Worm (Caenorhabditis elegans) whole organism, L2 larva: ENCODE results near the gene ubq-2.

ENCODE experiments used
- C34F6.9 ChIP-seq: fragments of 150-350 bp; optimal IDR thresholded peaks from 2 replicates; lab custom pipeline; 2014; ENCODE audit warnings: missing biosample characterization, missing genetic modification characterization
- F13H6.1 ChIP-seq: sonication (generic microtip); optimal IDR thresholded peaks from 2 replicates; lab custom pipeline; 2016; ENCODE audit warnings: missing genetic modification characterization, missing compliant biosample characterization
- R02D3.7 ChIP-seq: fragments of 150-350 bp; optimal IDR thresholded peaks from 2 replicates; lab custom pipeline; 2014; ENCODE audit warnings: missing biosample characterization, missing genetic modification characterization
- Y55F3AM.14 ChIP-seq: fragments of 200-800 bp; sonication (Bioruptor generic); optimal IDR thresholded peaks from 2 replicates; lab custom pipeline; 2018; ENCODE audit warnings: mild to moderate bottlenecking, missing genetic modification characterization, missing compliant biosample characterization
- aly-2 ChIP-seq: fragments of 150-350 bp; optimal IDR thresholded peaks from 2 replicates; lab custom pipeline; 2014; ENCODE audit warnings: missing biosample characterization, missing genetic modification characterization
- ama-1 ChIP-seq: fragments of 150-350 bp; optimal IDR thresholded peaks from 2 replicates; lab custom pipeline; 2018; ENCODE audit warnings: inconsistent platforms
- ceh-82 ChIP-seq: fragments of 150-350 bp; optimal IDR thresholded peaks from 2 replicates; lab custom pipeline; 2014; ENCODE audit warnings: missing biosample characterization, missing genetic modification characterization
- egl-27 ChIP-seq: sonication (generic microtip); optimal IDR thresholded peaks from 3 replicates; lab custom pipeline; 2017; ENCODE audit warnings: missing biosample characterization, missing genetic modification reagents, missing genetic modification characterization
- elt-1 ChIP-seq: fragments of 150-350 bp; optimal IDR thresholded peaks from 2 replicates; lab custom pipeline; 2014; ENCODE audit warnings: missing biosample characterization, missing genetic modification characterization
- lin-11 ChIP-seq: fragments of 150-350 bp; sonication (generic microtip); optimal IDR thresholded peaks from 2 replicates; lab custom pipeline; 2014; ENCODE audit warnings: missing biosample characterization, missing genetic modification characterization, inconsistent platforms, mixed read lengths
- lin-13 ChIP-seq: fragments of 150-350 bp; optimal IDR thresholded peaks from 2 replicates; lab custom pipeline; 2014; ENCODE audit warnings: missing biosample characterization, missing genetic modification reagents, missing genetic modification characterization
- lin-39 ChIP-seq: fragments of 150-350 bp; optimal IDR thresholded peaks from 2 replicates; lab custom pipeline; 2014; ENCODE audit warnings: missing biosample characterization, missing genetic modification reagents, missing genetic modification characterization
- lsy-2 ChIP-seq, 2 experiments: fragments of 150-350 bp in 1 of 2; sonication (generic microtip) in 1 of 2; optimal IDR thresholded peaks; 2 replicates each; lab custom pipeline; 2014 to 2017; ENCODE audit warnings: missing biosample characterization in 2 of 2, missing genetic modification characterization in 2 of 2
- mab-5 ChIP-seq: fragments of 150-350 bp; optimal IDR thresholded peaks from 2 replicates; lab custom pipeline; 2014; ENCODE audit warnings: missing biosample characterization, missing genetic modification characterization
- mbf-1 ChIP-seq: sonication (generic microtip); optimal IDR thresholded peaks from 2 replicates; lab custom pipeline; 2017; ENCODE audit warnings: missing biosample characterization, missing genetic modification characterization
- nhr-10 ChIP-seq: sonication (generic microtip); optimal IDR thresholded peaks from 2 replicates; lab custom pipeline; 2017; ENCODE audit warnings: missing biosample characterization, missing genetic modification characterization
- nhr-11 ChIP-seq: fragments of 150-350 bp; optimal IDR thresholded peaks from 2 replicates; lab custom pipeline; 2014; ENCODE audit warnings: missing biosample characterization, missing genetic modification characterization
- nhr-12 ChIP-seq: fragments of 150-350 bp; optimal IDR thresholded peaks from 2 replicates; lab custom pipeline; 2014; ENCODE audit warnings: missing biosample characterization, missing genetic modification characterization
- nhr-129 ChIP-seq: fragments of 150-350 bp; optimal IDR thresholded peaks from 2 replicates; lab custom pipeline; 2014; ENCODE audit warnings: missing biosample characterization, missing genetic modification characterization
- nhr-237 ChIP-seq: fragments of 150-350 bp; optimal IDR thresholded peaks from 2 replicates; lab custom pipeline; 2014; ENCODE audit warnings: missing biosample characterization, missing genetic modification characterization
- nhr-25 ChIP-seq: fragments of 150-350 bp; sonication (generic microtip); optimal IDR thresholded peaks from 3 replicates; lab custom pipeline; 2014; ENCODE audit warnings: missing biosample characterization, missing genetic modification characterization
- nhr-6 ChIP-seq: fragments of 150-350 bp; optimal IDR thresholded peaks from 2 replicates; lab custom pipeline; 2014; ENCODE audit warnings: missing biosample characterization, missing genetic modification characterization
- sem-4 ChIP-seq: fragments of 150-350 bp; optimal IDR thresholded peaks from 2 replicates; lab custom pipeline; 2014; ENCODE audit warnings: missing biosample characterization, missing genetic modification reagents, missing genetic modification characterization
- skn-1 ChIP-seq: sonication (generic microtip); optimal IDR thresholded peaks from 2 replicates; lab custom pipeline; 2017; ENCODE audit warnings: missing biosample characterization, missing genetic modification characterization
- sma-3 ChIP-seq: sonication (generic microtip); optimal IDR thresholded peaks from 2 replicates; lab custom pipeline; 2016; ENCODE audit warnings: missing genetic modification reagents, missing genetic modification characterization, missing compliant biosample characterization
- sma-9 ChIP-seq, 2 experiments: fragments of 150-350 bp in 1 of 2; sonication (generic microtip) in 1 of 2; optimal IDR thresholded peaks; 2 replicates each; lab custom pipeline; 2014 to 2016; ENCODE audit warnings: missing genetic modification characterization in 2 of 2, mild to moderate bottlenecking in 1 of 2, missing biosample characterization in 1 of 2, missing compliant biosample characterization in 1 of 2, missing genetic modification reagents in 1 of 2, moderate library complexity in 1 of 2
- snpc-4 ChIP-seq: fragments of 150-350 bp; optimal IDR thresholded peaks from 2 replicates; lab custom pipeline; 2014; ENCODE audit warnings: missing biosample characterization, missing genetic modification characterization
- unc-39 ChIP-seq: fragments of 150-350 bp; optimal IDR thresholded peaks from 2 replicates; lab custom pipeline; 2014; ENCODE audit warnings: missing biosample characterization, missing genetic modification characterization
- unc-55 ChIP-seq: fragments of 150-350 bp; sonication (generic microtip); optimal IDR thresholded peaks from 3 replicates; lab custom pipeline; 2014; ENCODE audit warnings: missing biosample characterization, missing genetic modification reagents, missing genetic modification characterization
- unc-62 ChIP-seq: fragments of 150-350 bp; optimal IDR thresholded peaks from 2 replicates; lab custom pipeline; 2014; ENCODE audit warnings: missing biosample characterization, missing genetic modification reagents, missing genetic modification characterization
- zag-1 ChIP-seq: fragments of 150-350 bp; optimal IDR thresholded peaks from 2 replicates; lab custom pipeline; 2014; ENCODE audit warnings: missing biosample characterization, missing genetic modification characterization
- ztf-1 ChIP-seq: fragments of 200-800 bp; sonication (Bioruptor generic); conservative IDR thresholded peaks from 2 replicates; pipeline ENCODE4 v1.3.6; 2022; ENCODE audit warnings: missing genetic modification characterization, missing compliant biosample characterization
- ztf-11 ChIP-seq: sonication (generic microtip); optimal IDR thresholded peaks from 2 replicates; lab custom pipeline; 2017; ENCODE audit warnings: missing biosample characterization, missing genetic modification characterization
- ztf-4 ChIP-seq: fragments of 150-350 bp; optimal IDR thresholded peaks from 2 replicates; lab custom pipeline; 2014; ENCODE audit warnings: missing biosample characterization, missing genetic modification characterization

ubq-2 gene

DNA sequence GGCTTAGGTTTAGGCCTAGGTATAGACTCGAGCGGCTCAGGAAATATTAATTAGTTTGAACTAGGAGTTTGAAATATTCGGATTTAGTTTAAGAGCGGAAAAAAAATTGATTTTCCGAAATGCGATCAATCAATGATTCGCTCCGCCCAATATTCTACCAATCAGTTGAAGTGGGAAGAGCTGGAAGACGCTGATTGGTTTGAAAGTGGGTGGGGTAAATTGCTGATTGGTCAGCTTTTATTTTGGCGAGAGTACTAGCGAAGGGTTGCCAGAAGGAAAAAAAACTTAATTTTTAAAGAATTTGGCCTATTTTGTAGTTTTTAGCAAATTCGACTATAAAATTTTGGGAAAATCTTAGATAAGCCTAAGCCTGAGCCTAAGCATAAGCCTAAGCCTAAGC lies 34.3 kb downstream of the ubq-2 start:
- no peak for TF ChIP-seq aly-2 (tag; lab: Kevin White, UChicago)
- no peak for TF ChIP-seq ztf-11
- no peak for TF ChIP-seq ama-1 (lab: Kevin White, UChicago)
- no peak for TF ChIP-seq nhr-237 (tag; lab: Kevin White, UChicago)
- no peak for TF ChIP-seq Y55F3AM.14 (GFP tag; lab: Kevin White, UChicago)
- TF ChIP-seq lin-13, result no peak
- TF ChIP-seq nhr-6, result no peak
- no peak for TF ChIP-seq nhr-129 (tag; lab: Kevin White, UChicago)
- TF ChIP-seq unc-62 (GFP tag; lab: Kevin White, UChicago), result no peak
- TF ChIP-seq R02D3.7 (tag; lab: Kevin White, UChicago), result no peak
- no peak for TF ChIP-seq nhr-10
- no peak for TF ChIP-seq mab-5 (tag; lab: Kevin White, UChicago)
- no peak for TF ChIP-seq sma-9 (GFP tag; optimal IDR thresholded peaks at IDR 0.05; lab: Kevin White, UChicago)
- no peak for TF ChIP-seq sma-9 (tag; optimal IDR thresholded peaks at IDR 0.05; lab: Kevin White, UChicago)
- no peak for TF ChIP-seq lin-11 (tag; lab: Kevin White, UChicago)

DNA sequence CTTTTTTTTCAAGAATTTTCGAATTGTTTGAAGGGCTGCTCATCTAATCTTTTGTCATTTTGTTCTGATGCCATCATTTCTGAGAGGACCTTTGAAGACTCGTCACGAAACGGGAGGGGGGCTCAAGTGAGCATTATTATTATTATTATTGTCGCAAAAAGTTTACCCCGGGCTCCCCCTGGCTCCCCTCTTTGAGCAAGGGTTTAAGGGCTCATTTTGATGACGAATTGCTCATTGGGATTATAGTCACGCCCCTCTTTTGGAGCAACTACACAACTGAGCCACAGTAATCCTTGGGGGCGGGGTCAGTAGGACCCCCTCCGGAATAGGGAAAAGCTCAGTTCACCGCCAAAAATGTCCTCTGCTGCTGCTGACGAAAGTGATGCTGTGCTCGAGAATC lies 36.0 kb downstream of the ubq-2 start, which contains the start of gene unc-25:
Gene unc-25, plus strand, starts transcription at position 345 of the 400 bp plus-strand sequence.
- no peak for TF ChIP-seq nhr-129 (tag; lab: Kevin White, UChicago)
- no peak for TF ChIP-seq R02D3.7 (tag; lab: Kevin White, UChicago)
- TF ChIP-seq ztf-1 (GFP tag; lab: Robert Waterston, UW), result 0 out of 2 replicates have a peak, but pooled peaks have one; percentile 22
- no peak for TF ChIP-seq nhr-25 (tag; lab: Kevin White, UChicago)
- TF ChIP-seq lsy-2 (tag; optimal IDR thresholded peaks at IDR 0.05; lab: Kevin White, UChicago), result peak in 1 of 2 experiments; percentile 20
- no peak for TF ChIP-seq sem-4 (tag; lab: Kevin White, UChicago)
- TF ChIP-seq nhr-11 (tag; lab: Kevin White, UChicago), result no peak
- peak; percentile 0 for TF ChIP-seq F13H6.1 (tag; lab: Kevin White, UChicago)
- peak; percentile 73 for TF ChIP-seq Y55F3AM.14 (GFP tag; lab: Kevin White, UChicago)
- TF ChIP-seq unc-55 (GFP tag; lab: Kevin White, UChicago), result peak; percentile 57
- no peak for TF ChIP-seq zag-1 (tag; lab: Kevin White, UChicago)
- no peak for TF ChIP-seq snpc-4 (tag; lab: Kevin White, UChicago)
- TF ChIP-seq egl-27 (tag; lab: Kevin White, UChicago), result no peak
- peak; percentile 73 for TF ChIP-seq mab-5 (tag; lab: Kevin White, UChicago)
- no peak for TF ChIP-seq ama-1 (lab: Kevin White, UChicago)
- no peak for TF ChIP-seq nhr-6
- no peak for TF ChIP-seq lin-39 (tag; lab: Kevin White, UChicago)

DNA sequence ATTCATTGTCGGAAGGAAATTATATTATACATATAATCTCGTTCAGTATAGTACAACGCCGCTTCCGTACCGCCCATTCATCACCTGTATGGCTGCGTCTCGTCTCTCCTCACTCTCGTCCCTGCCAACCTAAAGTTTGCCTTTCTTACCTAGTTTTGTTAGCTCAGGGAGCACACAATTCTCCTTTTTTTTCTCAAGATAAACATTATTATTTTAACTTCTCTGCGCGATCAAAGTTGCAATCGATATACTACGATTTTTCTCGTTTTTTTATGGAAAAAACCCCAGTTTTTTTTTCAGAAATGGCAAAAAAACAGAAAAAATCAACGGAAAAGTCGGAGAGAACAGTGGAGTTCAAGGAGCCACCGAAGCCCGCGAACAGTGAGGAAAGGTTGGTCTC lies 43.9 kb downstream of the ubq-2 start, which contains the start of gene epg-3:
Gene epg-3, plus strand, starts transcription at position 301 of the 400 bp plus-strand sequence.
- TF ChIP-seq elt-1 (tag; lab: Kevin White, UChicago) (no peak), sma-9 (GFP tag; optimal IDR thresholded peaks at IDR 0.05; lab: Kevin White, UChicago) (no peak), sma-9 (tag; optimal IDR thresholded peaks at IDR 0.05; lab: Kevin White, UChicago) (no peak), ztf-11 (no peak), unc-39 (no peak), F13H6.1 (tag; lab: Kevin White, UChicago) (no peak), nhr-237 (tag; lab: Kevin White, UChicago) (no peak), sma-3 (GFP tag; lab: Kevin White, UChicago) (no peak), C34F6.9 (tag; lab: Kevin White, UChicago) (no peak), sem-4 (tag; lab: Kevin White, UChicago) (no peak), nhr-6 (no peak), nhr-12 (tag; lab: Kevin White, UChicago) (no peak), ztf-4 (tag; lab: Kevin White, UChicago) (no peak), unc-55 (GFP tag; lab: Kevin White, UChicago) (no peak), egl-27 (tag; lab: Kevin White, UChicago) (no peak), ceh-82 (tag; lab: Kevin White, UChicago) (no peak), ama-1 (lab: Kevin White, UChicago) (no peak)

DNA sequence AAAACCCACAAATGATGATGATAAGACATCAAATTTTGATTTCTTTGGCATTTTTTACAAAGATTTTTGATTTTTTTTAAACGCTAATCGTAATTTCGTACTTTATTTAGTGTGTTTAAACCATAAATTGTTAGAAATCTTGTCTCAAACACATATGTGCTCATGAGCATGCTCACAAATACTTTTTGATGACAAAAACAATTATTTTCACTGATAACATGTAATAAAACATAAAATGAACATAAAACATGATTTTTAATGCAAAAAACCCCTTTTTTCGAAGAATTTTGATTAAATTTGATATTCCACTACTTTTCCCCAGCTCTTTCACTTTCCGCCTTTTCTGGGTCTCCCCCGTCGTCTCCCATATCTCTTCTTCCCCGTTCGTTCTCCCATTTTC lies 45.5 kb downstream of the ubq-2 start:
- TF ChIP-seq sem-4 (tag; lab: Kevin White, UChicago), result no peak
- TF ChIP-seq skn-1 (tag; lab: Kevin White, UChicago), result peak; percentile 50
- TF ChIP-seq elt-1 (tag; lab: Kevin White, UChicago), result no peak
- TF ChIP-seq mbf-1, result no peak
- no peak for TF ChIP-seq nhr-129 (tag; lab: Kevin White, UChicago)
- no peak for TF ChIP-seq unc-55 (GFP tag; lab: Kevin White, UChicago)
